Fruit fly (Drosophila melanogaster): ENCODE measurements around the gene CG45207.

- TF ChIP-seq CTCF (optimal IDR thresholded peaks at IDR 0.05) (no peak), CG8478 (optimal IDR thresholded peaks at IDR 0.05) (no peak)
Measured at dm6 chr3R:15768900-15769299, 6.2 kb downstream of the CG45207 start.

Measured in S2 (cell line).